Fruit fly (Drosophila melanogaster) whole organism, prepupa: ENCODE measurements around the gene CG46309.

ENCODE experiments used
- CG10631 ChIP-seq: fragments of 200-800 bp; sonication (Bioruptor generic); optimal IDR thresholded peaks from 2 replicates; lab custom pipeline; 2016; ENCODE audit warnings: missing biosample characterization, missing genetic modification characterization
- CG10669 ChIP-seq: fragments of 200-800 bp; sonication (Bioruptor generic); optimal IDR thresholded peaks from 3 replicates; lab custom pipeline; 2018; ENCODE audit warnings: missing biosample characterization, mild to moderate bottlenecking, missing genetic modification characterization, moderate library complexity
- CG1621 ChIP-seq: fragments of 200-800 bp; sonication (Bioruptor generic); optimal IDR thresholded peaks from 3 replicates; lab custom pipeline; 2018; ENCODE audit warnings: missing biosample characterization, mild to moderate bottlenecking, missing genetic modification characterization
- CG16779 ChIP-seq: fragments of 200-800 bp; sonication (Bioruptor generic); optimal IDR thresholded peaks from 3 replicates; lab custom pipeline; 2017; ENCODE audit warnings: missing biosample characterization, mild to moderate bottlenecking, missing genetic modification characterization
- CG3032 ChIP-seq: fragments of 200-800 bp; optimal IDR thresholded peaks from 2 replicates; lab custom pipeline; 2019; ENCODE audit warnings: missing biosample characterization, mild to moderate bottlenecking, missing genetic modification characterization, moderate library complexity
- CG34406 ChIP-seq: fragments of 200-800 bp; sonication (Bioruptor generic); optimal IDR thresholded peaks from 3 replicates; lab custom pipeline; 2016; ENCODE audit warnings: missing biosample characterization, missing genetic modification characterization
- CG3919 ChIP-seq: fragments of 200-800 bp; sonication (Bioruptor generic); optimal IDR thresholded peaks from 3 replicates; lab custom pipeline; 2016; ENCODE audit warnings: missing biosample characterization, missing genetic modification characterization
- CG6163 ChIP-seq: fragments of 200-800 bp; sonication (Bioruptor generic); IDR thresholded peaks from 3 replicates; pipeline ENCODE4 v1.3.6; 2022; ENCODE audit warnings: missing biosample characterization, missing genetic modification characterization
- CG6276 ChIP-seq: fragments of 200-800 bp; sonication (Bioruptor generic); optimal IDR thresholded peaks from 2 replicates; lab custom pipeline; 2017; ENCODE audit warnings: missing biosample characterization, mild to moderate bottlenecking, missing genetic modification characterization
- CG6808 ChIP-seq: fragments of 200-800 bp; sonication (Bioruptor generic); optimal IDR thresholded peaks from 3 replicates; lab custom pipeline; 2017; ENCODE audit warnings: missing biosample characterization, missing genetic modification characterization, mild to moderate bottlenecking, moderate library complexity, missing genetic modification reagents
- CG6854 ChIP-seq: fragments of 200-800 bp; sonication (Bioruptor generic); optimal IDR thresholded peaks from 2 replicates; lab custom pipeline; 2017; ENCODE audit warnings: missing biosample characterization, mild to moderate bottlenecking, missing genetic modification characterization
- CG7368 ChIP-seq: fragments of 200-800 bp; sonication (Bioruptor generic); optimal IDR thresholded peaks from 3 replicates; lab custom pipeline; 2016; ENCODE audit warnings: missing biosample characterization, missing genetic modification characterization
- CG8319 ChIP-seq: fragments of 200-800 bp; sonication (Bioruptor generic); optimal IDR thresholded peaks from 3 replicates; lab custom pipeline; 2016; ENCODE audit warnings: missing biosample characterization, missing genetic modification characterization
- Eip78C ChIP-seq: fragments of 200-800 bp; sonication (Bioruptor generic); peaks from one replicate; lab custom pipeline; 2016; ENCODE audit warnings: missing biosample characterization, missing genetic modification characterization
- Ets21C ChIP-seq: fragments of 200-800 bp; sonication (Bioruptor generic); optimal IDR thresholded peaks from 3 replicates; lab custom pipeline; 2016; ENCODE audit warnings: missing biosample characterization, missing genetic modification characterization
- Ets96B ChIP-seq: fragments of 200-800 bp; optimal IDR thresholded peaks from 2 replicates; lab custom pipeline; 2019; ENCODE audit warnings: missing biosample characterization, mild to moderate bottlenecking, missing genetic modification characterization, moderate library complexity
- Gug ChIP-seq: fragments of 200-800 bp; sonication (Bioruptor generic); IDR thresholded peaks from 2 replicates; pipeline ENCODE4 v1.3.6; 2022; ENCODE audit warnings: missing biosample characterization, missing genetic modification characterization
- Hr38 ChIP-seq: sonication (Bioruptor generic); optimal IDR thresholded peaks from 2 replicates; lab custom pipeline; 2016; ENCODE audit warnings: missing biosample characterization, missing genetic modification characterization
- Hr39 ChIP-seq: fragments of 200-800 bp; sonication (Bioruptor generic); optimal IDR thresholded peaks from 2 replicates; lab custom pipeline; 2016; ENCODE audit warnings: missing biosample characterization, missing genetic modification characterization
- Hr4 ChIP-seq: fragments of 200-800 bp; sonication (Bioruptor generic); optimal IDR thresholded peaks from 3 replicates; lab custom pipeline; 2016; ENCODE audit warnings: missing biosample characterization, missing genetic modification characterization
- Met ChIP-seq: fragments of 200-800 bp; sonication (Bioruptor generic); optimal IDR thresholded peaks from 3 replicates; lab custom pipeline; 2016; ENCODE audit warnings: missing biosample characterization, missing genetic modification characterization
- OdsH ChIP-seq: fragments of 200-800 bp; sonication (Bioruptor generic); optimal IDR thresholded peaks from 3 replicates; lab custom pipeline; 2016; ENCODE audit warnings: missing biosample characterization, missing genetic modification characterization
- Smox ChIP-seq: fragments of 200-800 bp; sonication (Bioruptor generic); optimal IDR thresholded peaks from 3 replicates; lab custom pipeline; 2016; ENCODE audit warnings: missing biosample characterization, missing genetic modification characterization
- Sox14 ChIP-seq: fragments of 200-800 bp; sonication (Bioruptor generic); optimal IDR thresholded peaks from 3 replicates; lab custom pipeline; 2016; ENCODE audit warnings: missing biosample characterization, missing genetic modification characterization
- Sox15 ChIP-seq: fragments of 200-800 bp; sonication (Bioruptor generic); optimal IDR thresholded peaks from 3 replicates; lab custom pipeline; 2016; ENCODE audit warnings: missing biosample characterization, missing genetic modification characterization
- achi ChIP-seq: fragments of 200-800 bp; sonication (Bioruptor generic); optimal IDR thresholded peaks from 3 replicates; lab custom pipeline; 2016; ENCODE audit warnings: missing biosample characterization, missing genetic modification characterization
- acj6 ChIP-seq: fragments of 200-800 bp; sonication (Bioruptor generic); optimal IDR thresholded peaks from 3 replicates; lab custom pipeline; 2016; ENCODE audit warnings: missing biosample characterization, missing genetic modification characterization
- cyc ChIP-seq: fragments of 200-800 bp; sonication (Bioruptor generic); optimal IDR thresholded peaks from 3 replicates; lab custom pipeline; 2016; ENCODE audit warnings: missing biosample characterization, missing genetic modification characterization
- dsx ChIP-seq: fragments of 200-800 bp; optimal IDR thresholded peaks from 3 replicates; lab custom pipeline; 2019; ENCODE audit warnings: missing biosample characterization, mild to moderate bottlenecking, missing genetic modification characterization, moderate library complexity; ENCODE audit not compliant: poor library complexity, severe bottlenecking
- eg ChIP-seq: fragments of 200-800 bp; sonication (Bioruptor generic); IDR thresholded peaks from 3 replicates; pipeline ENCODE4 v1.3.6; 2022; ENCODE audit warnings: missing biosample characterization, missing genetic modification characterization
- fd85E ChIP-seq: fragments of 200-800 bp; sonication (Bioruptor generic); optimal IDR thresholded peaks from 3 replicates; lab custom pipeline; 2016; ENCODE audit warnings: missing biosample characterization, missing genetic modification characterization
- fkh ChIP-seq: fragments of 200-800 bp; sonication (Bioruptor generic); optimal IDR thresholded peaks from 3 replicates; lab custom pipeline; 2017; ENCODE audit warnings: missing biosample characterization, mild to moderate bottlenecking, missing genetic modification characterization, moderate library complexity
- lz ChIP-seq: fragments of 200-800 bp; sonication (Bioruptor generic); optimal IDR thresholded peaks from 3 replicates; lab custom pipeline; 2016; ENCODE audit warnings: missing biosample characterization, missing genetic modification characterization
- net ChIP-seq: fragments of 200-800 bp; sonication (Bioruptor generic); optimal IDR thresholded peaks from 3 replicates; lab custom pipeline; 2016; ENCODE audit warnings: missing biosample characterization, missing genetic modification characterization
- pdm3 ChIP-seq: fragments of 200-800 bp; sonication (Bioruptor generic); optimal IDR thresholded peaks from 3 replicates; lab custom pipeline; 2016; ENCODE audit warnings: missing biosample characterization, missing genetic modification characterization
- salr ChIP-seq, 2 experiments: fragments of 200-800 bp; sonication (Bioruptor generic); optimal IDR thresholded peaks; 3 replicates each; lab custom pipeline; 2016 to 2018; ENCODE audit warnings: missing biosample characterization in 2 of 2, missing genetic modification characterization in 2 of 2, mild to moderate bottlenecking in 1 of 2
- spab ChIP-seq: fragments of 200-800 bp; sonication (Bioruptor generic); optimal IDR thresholded peaks from 2 replicates; lab custom pipeline; 2017; ENCODE audit warnings: missing biosample characterization, mild to moderate bottlenecking, missing genetic modification characterization, missing genetic modification reagents
- svp ChIP-seq: fragments of 200-800 bp; sonication (Bioruptor generic); peaks from one replicate; lab custom pipeline; 2016; ENCODE audit warnings: missing biosample characterization, missing genetic modification characterization
- topi ChIP-seq: fragments of 200-800 bp; sonication (Bioruptor generic); optimal IDR thresholded peaks from 3 replicates; lab custom pipeline; 2016; ENCODE audit warnings: missing biosample characterization, missing genetic modification characterization
- vri ChIP-seq: fragments of 200-800 bp; sonication (Bioruptor generic); optimal IDR thresholded peaks from 3 replicates; lab custom pipeline; 2016; ENCODE audit warnings: missing biosample characterization, mild to moderate bottlenecking, missing genetic modification characterization

CG46309 gene

dm6 chr2L:16267159-16268065 lies 15.8 kb upstream of the CG46309 start (continued):
- TF ChIP-seq topi (GFP tag; lab: Kevin White, UChicago), result peak; percentile 15
- TF ChIP-seq CG6854, result no peak
- no peak for TF ChIP-seq CG6276 (GFP tag; lab: Kevin White, UChicago)
- peak; percentile 31 for TF ChIP-seq CG6808 (GFP tag; lab: Kevin White, UChicago)
- TF ChIP-seq CG3032 (tag; lab: Kevin White, UChicago), result peak; percentile 55
- peak; percentile 41 for TF ChIP-seq CG10669 (GFP tag; lab: Kevin White, UChicago)
- no peak for TF ChIP-seq Smox (GFP tag; lab: Kevin White, UChicago)
- peak; percentile 5 for TF ChIP-seq CG3919 (GFP tag; lab: Kevin White, UChicago)
- TF ChIP-seq CG8319 (GFP tag; lab: Kevin White, UChicago), result no peak
- peak; percentile 32 for TF ChIP-seq Hr4 (GFP tag; lab: Kevin White, UChicago)
- peak; percentile 76 for TF ChIP-seq Eip78C (GFP tag; lab: Kevin White, UChicago)
- TF ChIP-seq Hr39, result no peak
- no peak for TF ChIP-seq net (GFP tag; lab: Kevin White, UChicago)
- TF ChIP-seq fd85E (GFP tag; lab: Kevin White, UChicago), result no peak
- TF ChIP-seq Met (GFP tag; lab: Kevin White, UChicago), result no peak
- peak; percentile 52 for TF ChIP-seq CG10631 (GFP tag; lab: Kevin White, UChicago)

DNA sequence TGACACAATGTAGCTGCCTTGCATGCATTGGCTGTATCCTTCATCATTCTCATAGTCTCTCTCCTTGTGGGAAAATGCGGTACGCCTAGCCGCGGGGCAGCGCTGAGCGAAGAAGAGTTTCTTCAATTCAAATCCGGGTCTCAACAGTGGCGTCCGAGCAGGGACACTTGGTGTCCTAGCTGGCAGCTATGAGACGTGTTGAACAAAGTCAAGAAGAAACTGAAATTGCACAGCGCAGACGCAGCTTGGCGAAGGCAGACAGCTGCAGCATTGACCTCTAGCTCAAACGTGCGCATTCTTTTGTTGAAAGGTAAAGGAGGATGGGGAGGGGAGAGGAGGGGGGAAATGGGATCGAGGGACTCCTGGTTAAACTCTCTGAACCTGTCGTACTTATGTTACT lies 12.1 kb upstream of the CG46309 start:
- TF ChIP-seq dsx (GFP tag; lab: Kevin White, UChicago) (no peak), Sox15 (GFP tag; lab: Kevin White, UChicago) (no peak), OdsH (GFP tag; lab: Kevin White, UChicago) (no peak)

DNA sequence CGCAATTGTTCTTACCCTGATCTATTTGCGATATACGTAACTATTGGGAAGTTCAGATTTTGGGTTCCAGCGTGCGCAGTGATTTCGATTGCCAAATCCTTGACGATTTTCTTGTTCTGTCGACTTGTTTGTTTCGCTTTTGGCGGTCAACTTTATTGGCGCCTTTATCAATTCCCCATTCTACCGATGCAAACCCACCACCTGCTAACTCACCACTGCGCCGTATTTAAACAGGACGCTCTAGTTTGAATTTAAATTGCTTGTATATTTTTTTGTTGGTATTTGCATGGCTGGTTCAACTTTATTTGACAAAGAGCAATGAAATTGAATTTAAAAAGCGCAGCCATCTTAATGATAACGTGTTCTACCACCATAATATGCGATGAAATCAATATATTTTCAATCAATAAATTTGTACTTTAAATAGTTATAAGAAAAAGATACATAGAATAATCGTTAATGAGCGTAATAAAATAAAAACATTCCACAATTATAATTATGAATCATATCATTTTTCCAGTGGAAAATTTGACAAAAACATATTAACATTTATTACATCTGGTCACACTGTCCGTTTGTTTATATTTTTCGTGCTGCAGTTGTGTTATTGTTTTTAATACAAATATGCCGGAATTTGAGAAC lies 10.1 kb upstream of the CG46309 start, which contains the start of the genes twe and CG4935:
TSS of gene twe (minus strand) at position 302 of the 642 bp plus-strand sequence.
TSS of gene CG4935 (plus strand) at position 566 of the 642 bp plus-strand sequence.
- TF ChIP-seq lz (no peak), achi (GFP tag; lab: Kevin White, UChicago) (peak; percentile 61), salr (GFP tag; optimal IDR thresholded peaks at IDR 0.05; lab: Kevin White, UChicago) (peak in 1 of 2 experiments; percentile 51), eg (no peak), fkh (peak; percentile 5), CG16779 (tag; lab: Kevin White, UChicago) (no peak), Sox14 (peak; percentile 35), OdsH (GFP tag; lab: Kevin White, UChicago) (peak; percentile 42), net (GFP tag; lab: Kevin White, UChicago) (peak; percentile 46), Eip78C (GFP tag; lab: Kevin White, UChicago) (peak; percentile 55), pdm3 (no peak), cyc (GFP tag; lab: Kevin White, UChicago) (no peak), CG10631 (GFP tag; lab: Kevin White, UChicago) (peak; percentile 15), Hr4 (GFP tag; lab: Kevin White, UChicago) (peak; percentile 71), CG1621 (no peak)
- TF ChIP-seq, all 60 proteins: peak for 9

dm6 chr2L:16257227-16258071 lies 5.9 kb upstream of the CG46309 start, which contains the start of the genes PRL-1 and EndoGI:
PRL-1 (minus strand) TSS chr2L:16257606.
EndoGI (plus strand) TSS chr2L:16257688.
- TF ChIP-seq CG6163 (GFP tag; lab: Robert Waterston, UW), result peak; percentile 93
- TF ChIP-seq OdsH (GFP tag; lab: Kevin White, UChicago), result peak; percentile 72
- TF ChIP-seq Hr38, result no peak
- peak; percentile 40 for TF ChIP-seq CG8319 (GFP tag; lab: Kevin White, UChicago)
- TF ChIP-seq fd85E (GFP tag; lab: Kevin White, UChicago), result no peak
- peak; percentile 34 for TF ChIP-seq lz
- peak; percentile 72 for TF ChIP-seq achi (GFP tag; lab: Kevin White, UChicago)
- TF ChIP-seq CG6854, result no peak
- no peak for TF ChIP-seq Ets21C (GFP tag; lab: Kevin White, UChicago)
- TF ChIP-seq cyc (GFP tag; lab: Kevin White, UChicago), result peak; percentile 49
- no peak for TF ChIP-seq svp
- TF ChIP-seq CG34406, result peak; percentile 86
- TF ChIP-seq spab (GFP tag; lab: Kevin White, UChicago), result no peak
- TF ChIP-seq vri (GFP tag; lab: Kevin White, UChicago), result peak; percentile 24
- TF ChIP-seq CG7368, result peak; percentile 65
- TF ChIP-seq Gug, result no peak; the same call in 1 of the 2 replicates
- peak in 1 of 2 experiments; percentile 76 for TF ChIP-seq salr (GFP tag; optimal IDR thresholded peaks at IDR 0.05; lab: Kevin White, UChicago)
- peak; percentile 2 for TF ChIP-seq CG1621
- peak; percentile 81 for TF ChIP-seq Ets96B (tag; lab: Kevin White, UChicago)
- TF ChIP-seq acj6 (GFP tag; lab: Kevin White, UChicago), result peak; percentile 80
